Worm (Caenorhabditis elegans) whole organism, midembryonic: ENCODE measurements around the gene irld-47.

Experiments
- T22C8.4 ChIP-seq: fragments of 200-800 bp; sonication (Bioruptor generic); IDR thresholded peaks from 2 replicates; pipeline ENCODE4 v1.3.6; 2022; ENCODE audit warnings: missing genetic modification characterization, missing compliant biosample characterization
- cog-1 ChIP-seq: sonication (generic microtip); optimal IDR thresholded peaks from 2 replicates; lab custom pipeline; 2016; ENCODE audit warnings: missing genetic modification characterization, missing compliant biosample characterization
- flt-1 ChIP-seq: fragments of 200-800 bp; sonication (Bioruptor generic); IDR thresholded peaks from 2 replicates; pipeline ENCODE4 v1.3.6; 2022; ENCODE audit warnings: missing genetic modification characterization, missing compliant biosample characterization
- klf-2 ChIP-seq: fragments of 200-800 bp; sonication (Bioruptor generic); conservative IDR thresholded peaks from 2 replicates; pipeline ENCODE4 v1.3.6; 2022; ENCODE audit warnings: missing genetic modification reagents, missing genetic modification characterization, missing compliant biosample characterization
- med-1 ChIP-seq: sonication (generic microtip); optimal IDR thresholded peaks from 2 replicates; lab custom pipeline; 2017; ENCODE audit warnings: missing genetic modification characterization, mild to moderate bottlenecking, missing compliant biosample characterization, antibody characterized with exemption, missing genetic modification reagents; ENCODE audit not compliant: insufficient read depth
- ref-1 ChIP-seq: fragments of 200-800 bp; sonication (Bioruptor generic); conservative IDR thresholded peaks from 2 replicates; pipeline ENCODE4 v1.3.6; 2022; ENCODE audit warnings: missing genetic modification reagents, missing genetic modification characterization, missing compliant biosample characterization
- tab-1 ChIP-seq: fragments of 200-800 bp; sonication (Bioruptor generic); IDR thresholded peaks from 2 replicates; pipeline ENCODE4 v1.3.6; 2022; ENCODE audit warnings: missing genetic modification characterization, missing compliant biosample characterization
- ztf-23 ChIP-seq: fragments of 200-800 bp; sonication (Bioruptor generic); IDR thresholded peaks from 2 replicates; pipeline ENCODE4 v1.3.6; 2022; ENCODE audit warnings: missing genetic modification reagents, missing genetic modification characterization, missing compliant biosample characterization
- ztf-29 ChIP-seq: fragments of 200-800 bp; sonication (Bioruptor generic); IDR thresholded peaks from 2 replicates; pipeline ENCODE4 v1.3.6; 2022; ENCODE audit warnings: missing genetic modification reagents, missing genetic modification characterization, missing compliant biosample characterization

irld-47 gene

DNA sequence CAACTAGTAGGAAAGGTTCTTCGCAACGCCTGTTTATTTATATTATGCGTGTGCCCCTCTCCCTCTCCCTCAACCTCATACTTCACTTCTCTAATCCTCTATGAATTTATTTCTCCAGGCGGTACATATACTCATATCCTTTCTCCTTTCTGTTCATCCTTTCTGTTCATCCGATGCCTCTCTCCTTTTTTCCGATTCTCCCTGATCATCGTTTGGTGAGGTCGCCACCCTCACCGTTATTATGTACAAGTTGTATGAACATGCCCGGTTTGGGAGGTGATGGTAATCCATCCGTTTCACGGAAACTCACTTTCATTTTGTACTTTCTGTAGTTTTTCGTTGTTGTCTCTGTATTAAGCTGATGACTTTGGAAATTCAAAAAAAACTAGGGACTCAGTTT is 17.3 kb upstream of the irld-47 start:
- TF ChIP-seq ztf-23 (GFP tag; lab: Robert Waterston, UW) = no peak
- no peak for TF ChIP-seq cog-1 (tag; lab: Kevin White, UChicago)
- TF ChIP-seq klf-2 (GFP tag; lab: Robert Waterston, UW) = no peak
- TF ChIP-seq tab-1 = no peak
- no peak for TF ChIP-seq ref-1 (GFP tag; lab: Robert Waterston, UW)
- no peak for TF ChIP-seq ztf-29 (GFP tag; lab: Robert Waterston, UW)
- TF ChIP-seq flt-1 = no peak
- no peak for TF ChIP-seq T22C8.4 (GFP tag; lab: Robert Waterston, UW)
- TF ChIP-seq med-1 (GFP tag; lab: Kevin White, UChicago) = no peak

DNA sequence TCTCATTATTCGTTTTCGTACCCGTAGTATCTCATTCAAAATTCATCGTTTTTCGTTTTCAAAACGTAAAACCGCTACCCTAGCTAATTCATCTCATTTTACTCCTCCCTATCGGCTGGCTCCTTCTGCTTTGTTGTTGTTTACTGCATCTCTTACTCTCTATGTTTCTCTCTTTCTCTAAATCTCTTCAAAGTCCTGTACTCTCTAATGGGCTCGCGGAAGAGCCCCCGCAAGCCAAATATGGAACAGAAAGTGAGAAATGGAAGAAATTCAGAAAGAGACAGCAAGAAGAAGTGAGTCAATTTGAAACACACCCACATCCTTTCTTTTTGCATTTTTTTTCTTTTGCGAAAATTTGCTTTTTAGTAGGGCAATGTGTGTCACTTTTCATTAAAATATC is 16.3 kb upstream of the irld-47 start:
- no peak for TF ChIP-seq klf-2 (GFP tag; lab: Robert Waterston, UW)
- TF ChIP-seq tab-1 = no peak
- no peak for TF ChIP-seq flt-1
- TF ChIP-seq ztf-23 (GFP tag; lab: Robert Waterston, UW) = no peak
- TF ChIP-seq ztf-29 (GFP tag; lab: Robert Waterston, UW) = no peak
- no peak for TF ChIP-seq ref-1 (GFP tag; lab: Robert Waterston, UW)

DNA sequence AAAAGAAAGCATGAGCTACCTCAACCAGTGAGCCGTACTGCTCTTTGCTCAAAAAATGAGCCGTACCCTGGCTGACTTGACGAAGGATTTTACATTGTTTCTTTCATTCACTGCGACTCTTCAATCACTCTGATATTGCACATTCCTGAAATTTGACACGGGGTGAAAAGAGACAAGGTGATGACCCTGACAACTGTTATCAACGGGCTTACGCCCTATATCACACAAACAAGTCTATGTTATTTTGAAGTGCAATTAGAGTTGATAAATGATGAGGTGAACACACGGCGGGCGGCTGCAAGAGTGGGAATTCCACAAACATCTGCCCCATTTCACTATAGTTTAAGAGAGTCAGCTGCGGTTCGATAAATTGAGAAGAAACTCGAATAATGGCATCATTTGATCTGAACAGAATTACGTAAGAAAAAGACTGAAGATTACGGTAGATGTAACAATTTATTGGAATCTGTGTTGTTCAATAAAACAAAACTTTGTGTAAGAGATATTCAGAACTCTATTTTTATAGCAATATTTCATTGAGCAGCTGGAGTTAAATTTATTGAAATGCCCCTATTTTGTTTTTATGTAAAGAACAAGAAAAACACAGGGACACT is 14.4 kb upstream of the irld-47 start:
- TF ChIP-seq ztf-29 (GFP tag; lab: Robert Waterston, UW) (no peak), tab-1 (no peak), ztf-23 (GFP tag; lab: Robert Waterston, UW) (no peak), ref-1 (GFP tag; lab: Robert Waterston, UW) (no peak), cog-1 (tag; lab: Kevin White, UChicago) (no peak), klf-2 (GFP tag; lab: Robert Waterston, UW) (no peak), flt-1 (no peak), med-1 (GFP tag; lab: Kevin White, UChicago) (no peak), T22C8.4 (GFP tag; lab: Robert Waterston, UW) (no peak)

DNA sequence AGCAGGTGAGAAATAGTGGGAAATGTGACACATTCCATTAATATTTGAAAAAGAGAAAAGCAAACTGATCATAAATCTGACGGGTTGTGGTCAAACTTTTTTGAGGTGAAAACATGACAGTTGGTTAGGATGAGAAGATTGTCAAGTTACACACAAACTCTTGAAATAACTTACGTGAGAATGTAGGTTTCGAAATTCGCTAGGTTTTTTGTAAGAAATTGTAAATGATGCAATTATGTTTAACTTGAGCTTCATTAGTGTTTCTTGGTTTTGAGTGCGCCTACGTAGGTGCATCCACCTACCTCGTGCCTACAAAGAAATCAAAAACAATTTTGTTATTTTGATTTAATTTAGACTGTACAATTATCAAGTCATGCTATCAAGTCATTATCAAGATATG is 13.0 kb upstream of the irld-47 start, which contains the start of gene cex-2:
Gene cex-2, minus strand, starts transcription at position 101 of the 400 bp plus-strand sequence.
- TF ChIP-seq T22C8.4 (GFP tag; lab: Robert Waterston, UW) = no peak
- TF ChIP-seq med-1 (GFP tag; lab: Kevin White, UChicago) = no peak
- no peak for TF ChIP-seq klf-2 (GFP tag; lab: Robert Waterston, UW)
- TF ChIP-seq ref-1 (GFP tag; lab: Robert Waterston, UW) = no peak
- TF ChIP-seq flt-1 = no peak
- no peak for TF ChIP-seq tab-1
- no peak for TF ChIP-seq cog-1 (tag; lab: Kevin White, UChicago)
- no peak for TF ChIP-seq ztf-23 (GFP tag; lab: Robert Waterston, UW)
- TF ChIP-seq ztf-29 (GFP tag; lab: Robert Waterston, UW) = no peak

DNA sequence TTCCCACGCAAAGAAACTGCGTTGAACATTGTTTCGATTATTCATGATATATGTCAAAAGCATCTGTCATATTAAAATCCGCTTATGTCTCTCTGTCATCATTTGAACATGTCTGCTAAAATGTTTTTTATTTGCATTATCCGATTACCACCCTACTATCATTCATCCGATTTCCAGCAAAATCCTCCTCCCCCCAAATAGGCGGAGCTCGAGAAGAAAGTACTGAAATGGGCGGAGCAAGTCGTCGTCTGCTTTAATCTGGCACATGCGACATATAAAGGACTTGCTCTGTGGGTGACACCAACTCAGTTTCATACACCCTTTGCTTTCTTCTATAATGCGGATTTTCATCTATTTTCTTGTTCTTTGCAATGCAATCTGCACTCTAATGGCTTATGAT is 9.7 kb upstream of the irld-47 start, which contains the start of gene T09A5.14:
Gene T09A5.14, plus strand, starts transcription at position 301 of the 400 bp plus-strand sequence.
- no peak for TF ChIP-seq ztf-29 (GFP tag; lab: Robert Waterston, UW)

DNA sequence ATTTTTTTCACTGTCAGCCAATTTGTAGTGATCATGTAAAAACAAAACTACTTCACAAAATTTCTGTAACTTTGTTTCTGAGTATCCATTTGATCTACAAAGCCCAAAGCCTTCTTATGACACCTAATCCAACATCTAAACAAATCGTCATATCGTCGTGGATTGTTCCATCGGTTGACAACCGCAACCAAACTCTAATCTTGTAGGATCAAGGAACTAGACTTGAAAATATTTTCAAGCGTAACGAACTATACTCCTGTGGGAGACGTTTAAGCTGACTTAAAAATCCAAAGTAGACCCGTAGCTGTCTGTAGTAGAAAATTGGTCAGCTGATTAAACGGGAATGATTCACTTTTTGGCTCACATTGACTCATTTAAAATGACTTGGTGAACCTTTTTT is 7.3 kb upstream of the irld-47 start:
- TF ChIP-seq flt-1 (no peak), med-1 (GFP tag; lab: Kevin White, UChicago) (no peak), tab-1 (no peak), ref-1 (GFP tag; lab: Robert Waterston, UW) (no peak)

DNA sequence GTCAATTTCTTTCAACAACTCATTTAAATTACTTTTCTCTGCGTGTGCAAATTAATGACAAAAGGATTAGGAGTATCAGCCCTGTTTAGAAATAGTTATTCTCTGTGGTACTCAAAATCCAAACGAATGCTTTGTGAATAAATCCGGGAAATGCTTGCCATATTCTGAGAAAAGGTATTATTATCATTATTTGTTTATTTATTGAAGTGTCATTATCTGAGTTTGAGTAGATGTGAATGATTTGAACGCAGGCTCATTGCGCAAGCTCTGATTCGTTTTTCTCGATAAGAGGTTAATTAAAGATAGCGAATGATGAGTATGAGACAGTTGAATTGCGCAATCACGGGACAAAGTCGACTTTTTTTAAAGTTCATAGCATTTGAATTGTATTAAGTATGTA is 5.5 kb upstream of the irld-47 start:
- TF ChIP-seq tab-1 (no peak), flt-1 (no peak), klf-2 (GFP tag; lab: Robert Waterston, UW) (no peak), cog-1 (tag; lab: Kevin White, UChicago) (no peak), ztf-29 (GFP tag; lab: Robert Waterston, UW) (no peak), ref-1 (GFP tag; lab: Robert Waterston, UW) (no peak), med-1 (GFP tag; lab: Kevin White, UChicago) (no peak), T22C8.4 (GFP tag; lab: Robert Waterston, UW) (no peak), ztf-23 (GFP tag; lab: Robert Waterston, UW) (no peak)

DNA sequence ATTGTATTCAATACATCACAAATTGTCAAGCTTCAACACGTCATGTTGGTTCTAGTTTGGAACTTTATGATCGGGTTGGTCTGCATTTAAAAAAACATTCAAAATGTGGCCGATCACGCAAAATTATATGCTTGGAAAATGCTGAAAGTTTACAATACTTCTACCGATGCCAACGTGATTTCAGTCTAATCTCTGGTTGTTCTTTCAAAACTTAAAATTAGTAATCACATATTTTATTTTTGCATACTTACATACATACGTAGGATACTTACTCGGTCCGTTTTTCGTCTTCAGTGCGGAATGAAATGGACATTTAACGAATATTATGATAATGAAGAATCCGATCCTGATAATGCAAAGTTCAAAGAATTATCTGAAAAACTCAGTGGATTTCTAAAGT is 2.8 kb upstream of the irld-47 start, which contains the start of gene srw-62:
Gene srw-62, plus strand, starts transcription at position 301 of the 400 bp plus-strand sequence.
- TF ChIP-seq tab-1 (no peak), med-1 (GFP tag; lab: Kevin White, UChicago) (no peak), cog-1 (tag; lab: Kevin White, UChicago) (no peak), ztf-23 (GFP tag; lab: Robert Waterston, UW) (no peak)

DNA sequence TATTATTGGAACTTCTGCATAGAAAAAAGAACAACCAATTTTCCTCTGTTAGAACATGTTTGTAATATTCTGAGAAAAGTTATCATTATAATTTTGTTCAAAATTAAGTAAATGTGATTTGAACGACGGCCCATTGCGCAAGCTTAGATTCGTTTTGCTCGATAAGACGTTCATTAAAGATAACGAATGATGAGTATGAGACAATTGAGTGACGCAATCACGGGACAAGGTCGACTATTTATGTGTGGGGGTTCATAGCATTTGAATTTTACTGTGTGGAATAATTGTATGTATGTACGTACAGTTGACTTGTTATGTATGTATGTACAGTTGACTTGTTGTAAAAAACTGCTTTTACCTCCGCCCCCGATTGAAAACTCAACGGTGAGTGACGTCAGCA is 3.0 kb downstream of the irld-47 start:
- TF ChIP-seq ztf-29 (GFP tag; lab: Robert Waterston, UW) (no peak), ztf-23 (GFP tag; lab: Robert Waterston, UW) (no peak)

DNA sequence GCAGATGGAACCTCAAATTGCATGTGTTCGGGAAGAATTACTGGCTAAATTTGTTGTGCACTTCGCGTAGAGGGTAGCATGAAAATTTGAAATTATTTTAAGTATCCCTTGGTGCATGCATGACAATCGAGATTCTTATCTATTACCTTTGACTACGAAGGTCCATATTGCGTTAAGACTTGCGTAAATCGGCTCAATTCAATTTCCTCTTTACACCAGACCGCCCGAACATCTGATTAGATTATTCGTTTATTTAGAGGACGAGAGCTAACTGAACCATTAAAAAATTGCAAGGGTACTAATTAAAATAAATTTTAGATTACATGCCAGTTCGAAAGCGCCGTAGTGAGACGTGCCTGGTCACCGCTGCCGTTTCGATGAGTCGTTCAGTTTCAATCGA is 4.8 kb downstream of the irld-47 start:
- no peak for TF ChIP-seq ref-1 (GFP tag; lab: Robert Waterston, UW)
- no peak for TF ChIP-seq tab-1
- no peak for TF ChIP-seq flt-1
- no peak for TF ChIP-seq med-1 (GFP tag; lab: Kevin White, UChicago)
- TF ChIP-seq T22C8.4 (GFP tag; lab: Robert Waterston, UW) = no peak
- no peak for TF ChIP-seq cog-1 (tag; lab: Kevin White, UChicago)
- no peak for TF ChIP-seq klf-2 (GFP tag; lab: Robert Waterston, UW)
- TF ChIP-seq ztf-29 (GFP tag; lab: Robert Waterston, UW) = no peak
- TF ChIP-seq ztf-23 (GFP tag; lab: Robert Waterston, UW) = no peak
